Worm (Caenorhabditis elegans) whole organism, L4 larva: Measurements from ENCODE around the gene unc-34.
A peak's percentile ranks its signal among the peaks of the same experiment; 100 is the strongest.

Source experiments
- F10B5.3 ChIP-seq: sonication (generic microtip); optimal IDR thresholded peaks from 2 replicates; lab custom pipeline; 2016; ENCODE audit warnings: mild to moderate bottlenecking, missing genetic modification characterization, missing compliant biosample characterization
- F26F4.8 ChIP-seq: fragments of 200-800 bp; sonication (Bioruptor generic); conservative IDR thresholded peaks from 2 replicates; pipeline ENCODE4 v1.3.6; 2022; ENCODE audit warnings: missing genetic modification characterization, missing compliant biosample characterization
- F37D6.2 ChIP-seq: sonication (generic microtip); optimal IDR thresholded peaks from 2 replicates; lab custom pipeline; 2016; ENCODE audit warnings: mild to moderate bottlenecking, missing genetic modification characterization, missing compliant biosample characterization
- F49E8.2 ChIP-seq: sonication (generic microtip); optimal IDR thresholded peaks from 2 replicates; lab custom pipeline; 2016; ENCODE audit warnings: missing compliant biosample characterization, mild to moderate bottlenecking, missing genetic modification characterization, borderline replicate concordance
- R02D3.7 ChIP-seq: fragments of 150-350 bp; sonication (generic microtip); optimal IDR thresholded peaks from 3 replicates; lab custom pipeline; 2014; ENCODE audit warnings: missing biosample characterization, missing genetic modification characterization
- T26A8.4 ChIP-seq: fragments of 200-800 bp; sonication (Bioruptor generic); IDR thresholded peaks from 2 replicates; pipeline ENCODE4 v1.3.6; 2022; ENCODE audit warnings: missing genetic modification characterization, missing compliant biosample characterization
- Y105C5A.15 ChIP-seq: fragments of 200-800 bp; sonication (Bioruptor generic); IDR thresholded peaks from 2 replicates; pipeline ENCODE4 v1.3.6; 2022; ENCODE audit warnings: missing genetic modification characterization, missing compliant biosample characterization
- Y75B8A.6 ChIP-seq: fragments of 200-800 bp; sonication (Bioruptor generic); IDR thresholded peaks from 2 replicates; pipeline ENCODE4 v1.3.6; 2022; ENCODE audit warnings: missing genetic modification reagents, missing genetic modification characterization, missing compliant biosample characterization
- ZK337.2 ChIP-seq: fragments of 200-800 bp; sonication (Bioruptor generic); IDR thresholded peaks from 2 replicates; pipeline ENCODE4 v1.3.6; 2022; ENCODE audit warnings: missing genetic modification reagents, missing genetic modification characterization, missing compliant biosample characterization
- ZK546.5 ChIP-seq, 2 experiments: sonication (generic microtip); optimal IDR thresholded peaks; 2 replicates each; lab custom pipeline; 2017; ENCODE audit warnings: missing biosample characterization in 2 of 2, missing genetic modification characterization in 2 of 2
- aha-1 ChIP-seq: fragments of 150-350 bp; peaks from one replicate; lab custom pipeline; 2014; ENCODE audit warnings: missing biosample characterization, missing genetic modification characterization
- aly-2 ChIP-seq: sonication (generic microtip); optimal IDR thresholded peaks from 2 replicates; lab custom pipeline; 2018; ENCODE audit warnings: missing biosample characterization, missing genetic modification characterization
- attf-4 ChIP-seq: sonication (generic microtip); optimal IDR thresholded peaks from 3 replicates; lab custom pipeline; 2017; ENCODE audit warnings: missing biosample characterization, missing genetic modification characterization
- ceh-20 ChIP-seq: fragments of 200-800 bp; sonication (Bioruptor generic); IDR thresholded peaks from 2 replicates; pipeline ENCODE4 v1.3.6; 2022; ENCODE audit warnings: missing genetic modification reagents, missing genetic modification characterization, missing compliant biosample characterization
- cey-2 ChIP-seq: sonication (generic microtip); optimal IDR thresholded peaks from 3 replicates; lab custom pipeline; 2017; ENCODE audit warnings: missing genetic modification characterization, mild to moderate bottlenecking, missing compliant biosample characterization, antibody characterized with exemption, borderline replicate concordance; ENCODE audit not compliant: insufficient read depth
- ctbp-1 ChIP-seq: fragments of 200-800 bp; sonication (Bioruptor generic); IDR thresholded peaks from 2 replicates; pipeline ENCODE4 v1.3.6; 2022; ENCODE audit warnings: missing genetic modification reagents, missing genetic modification characterization, missing compliant biosample characterization
- daf-16 ChIP-seq, 3 experiments: sonication (generic microtip); optimal IDR thresholded peaks; 2 replicates each; lab custom pipeline; 2016 to 2017; ENCODE audit warnings: missing genetic modification characterization in 3 of 3, missing genetic modification reagents in 3 of 3, mild to moderate bottlenecking in 2 of 3, missing compliant biosample characterization in 2 of 3, missing biosample characterization in 1 of 3, moderate library complexity in 1 of 3
- dmd-9 ChIP-seq: fragments of 200-800 bp; sonication (Bioruptor generic); IDR thresholded peaks from 2 replicates; pipeline ENCODE4 v1.3.6; 2022; ENCODE audit warnings: missing genetic modification reagents, missing genetic modification characterization, missing compliant biosample characterization
- dve-1 ChIP-seq: sonication (generic microtip); optimal IDR thresholded peaks from 2 replicates; lab custom pipeline; 2017; ENCODE audit warnings: antibody characterized with exemption, mild to moderate bottlenecking, missing genetic modification characterization, missing compliant biosample characterization; ENCODE audit not compliant: insufficient read depth
- egl-43 ChIP-seq: fragments of 200-800 bp; sonication (Bioruptor generic); IDR thresholded peaks from 2 replicates; pipeline ENCODE4 v1.3.6; 2022; ENCODE audit warnings: missing genetic modification reagents, missing genetic modification characterization, missing compliant biosample characterization
- fos-1 ChIP-seq: fragments of 150-350 bp; optimal IDR thresholded peaks from 2 replicates; lab custom pipeline; 2014; ENCODE audit warnings: missing biosample characterization, missing genetic modification characterization
- hif-1 ChIP-seq, 2 experiments: sonication (generic microtip); optimal IDR thresholded peaks; 2 replicates each; lab custom pipeline; 2016 to 2017; ENCODE audit warnings: missing compliant biosample characterization in 2 of 2, missing genetic modification characterization in 2 of 2, missing genetic modification reagents in 2 of 2, missing genotype in 2 of 2, mild to moderate bottlenecking in 1 of 2
- hlh-11 ChIP-seq: fragments of 200-800 bp; sonication (Bioruptor generic); optimal IDR thresholded peaks from 2 replicates; lab custom pipeline; 2018; ENCODE audit warnings: mild to moderate bottlenecking, missing genetic modification characterization, missing compliant biosample characterization
- lin-1 ChIP-seq: fragments of 200-800 bp; sonication (Bioruptor generic); IDR thresholded peaks from 2 replicates; pipeline ENCODE4 v1.3.6; 2022; ENCODE audit warnings: missing genetic modification reagents, missing genetic modification characterization, missing compliant biosample characterization
- lin-13 ChIP-seq: fragments of 150-350 bp; optimal IDR thresholded peaks from 2 replicates; lab custom pipeline; 2014; ENCODE audit warnings: missing biosample characterization, missing genetic modification reagents, missing genetic modification characterization
- madf-5 ChIP-seq, 2 experiments: fragments of 200-800 bp; sonication (Bioruptor generic); IDR thresholded peaks; 2 replicates each; pipeline ENCODE4 v1.3.6; 2022; ENCODE audit warnings: missing compliant biosample characterization in 2 of 2, missing genetic modification characterization in 2 of 2
- mep-1 ChIP-seq: fragments of 150-350 bp; sonication (generic microtip); optimal IDR thresholded peaks from 3 replicates; lab custom pipeline; 2014; ENCODE audit warnings: missing biosample characterization, missing genetic modification characterization
- mes-2 ChIP-seq: sonication (generic microtip); optimal IDR thresholded peaks from 2 replicates; lab custom pipeline; 2016; ENCODE audit warnings: missing genotype, mild to moderate bottlenecking, missing genetic modification characterization, missing compliant biosample characterization; ENCODE audit not compliant: poor library complexity, severe bottlenecking
- nhr-76 ChIP-seq: fragments of 150-350 bp; optimal IDR thresholded peaks from 2 replicates; lab custom pipeline; 2014; ENCODE audit warnings: missing biosample characterization, missing genetic modification characterization
- php-3 ChIP-seq: fragments of 200-800 bp; sonication (Bioruptor generic); IDR thresholded peaks from 2 replicates; pipeline ENCODE4 v1.3.6; 2022; ENCODE audit warnings: missing genetic modification reagents, missing genetic modification characterization, missing compliant biosample characterization
- set-16 ChIP-seq: fragments of 200-800 bp; sonication (Bioruptor generic); IDR thresholded peaks from 2 replicates; pipeline ENCODE4 v1.3.6; 2022; ENCODE audit warnings: missing genetic modification reagents, missing genetic modification characterization, missing compliant biosample characterization
- tra-1 ChIP-seq: fragments of 200-800 bp; sonication (Bioruptor generic); IDR thresholded peaks from 2 replicates; pipeline ENCODE4 v1.3.6; 2022; ENCODE audit warnings: missing genetic modification reagents, missing genetic modification characterization, missing compliant biosample characterization
- zfp-3 ChIP-seq: fragments of 200-800 bp; sonication (Bioruptor generic); conservative IDR thresholded peaks from 2 replicates; pipeline ENCODE4 v1.3.6; 2022; ENCODE audit warnings: missing genetic modification reagents, missing genetic modification characterization, missing compliant biosample characterization
- ztf-11 ChIP-seq: fragments of 150-350 bp; optimal IDR thresholded peaks from 2 replicates; lab custom pipeline; 2014; ENCODE audit warnings: missing biosample characterization, missing genetic modification characterization
- ztf-7 ChIP-seq: fragments of 150-350 bp; optimal IDR thresholded peaks from 2 replicates; lab custom pipeline; 2014; ENCODE audit warnings: missing biosample characterization, missing genetic modification characterization

The unc-34 gene

DNA sequence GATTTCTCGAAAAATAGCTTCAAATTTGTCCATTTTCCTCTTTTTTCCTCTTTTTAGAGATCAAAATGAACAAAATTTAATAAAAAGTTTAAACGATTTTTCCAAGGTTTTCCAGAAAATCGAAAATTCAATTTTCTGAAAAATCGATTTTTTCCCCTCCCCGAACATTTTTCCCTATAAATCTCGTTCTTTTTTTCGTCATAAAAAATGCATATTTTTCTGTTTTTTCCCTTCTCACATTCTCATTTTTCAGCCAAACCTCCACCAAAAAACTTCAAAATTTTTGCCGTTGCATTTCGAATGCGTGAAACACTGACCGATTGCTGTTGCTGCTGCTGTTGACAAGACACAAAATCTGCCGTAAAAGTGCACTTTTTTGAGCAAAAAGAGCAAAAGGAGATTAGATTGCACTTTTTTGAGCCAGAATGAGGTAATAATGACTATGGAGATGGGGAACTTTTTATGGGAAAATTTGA lies at the start of gene unc-34, which contains the start of gene Y50D4C.12:
TSS of gene unc-34 (plus strand) at position 426 of the 476 bp plus-strand sequence.
TSS of gene Y50D4C.12 (plus strand) at position 301 of the 476 bp plus-strand sequence.
- no peak for TF ChIP-seq F10B5.3 (tag; lab: Kevin White, UChicago)
- no peak for TF ChIP-seq zfp-3 (GFP tag; lab: Robert Waterston, UW)
- TF ChIP-seq aha-1 (tag; lab: Kevin White, UChicago), result peak; percentile 38
- TF ChIP-seq ctbp-1, result no peak

ce11 chrV:939341-939740 lies 43.2 kb upstream of the unc-34 start:
- no peak for TF ChIP-seq F49E8.2
- TF ChIP-seq nhr-76, result no peak
- no peak for TF ChIP-seq mes-2 (tag; lab: Kevin White, UChicago)
- no peak for TF ChIP-seq cey-2 (tag; lab: Kevin White, UChicago)
- no peak for TF ChIP-seq F26F4.8 (GFP tag; lab: Robert Waterston, UW)
- no peak for TF ChIP-seq ztf-11 (tag; lab: Kevin White, UChicago)
- TF ChIP-seq dve-1 (tag; lab: Kevin White, UChicago), result no peak
- TF ChIP-seq F37D6.2 (tag; lab: Kevin White, UChicago), result no peak
- TF ChIP-seq ceh-20, result no peak
- TF ChIP-seq Y105C5A.15 (GFP tag; lab: Robert Waterston, UW), result no peak
- no peak for TF ChIP-seq dmd-9 (GFP tag; lab: Robert Waterston, UW)
- no peak for TF ChIP-seq mep-1
- TF ChIP-seq php-3, result no peak
- TF ChIP-seq ZK337.2, result no peak
- TF ChIP-seq hlh-11 (tag; lab: Kevin White, UChicago), result no peak
- no peak for TF ChIP-seq lin-13
- TF ChIP-seq T26A8.4, result no peak
- TF ChIP-seq egl-43 (GFP tag; lab: Robert Waterston, UW), result no peak
- TF ChIP-seq ZK546.5 (tag; optimal IDR thresholded peaks at IDR 0.05; lab: Kevin White, UChicago), result no peak

ce11 chrV:942556-942955 lies 40.0 kb upstream of the unc-34 start:
- no peak for TF ChIP-seq R02D3.7 (tag; lab: Kevin White, UChicago)
- TF ChIP-seq set-16 (GFP tag; lab: Robert Waterston, UW), result peak; percentile 89

ce11 chrV:945144-945543 lies 37.4 kb upstream of the unc-34 start, which contains the start of gene Y50D4C.3:
Y50D4C.3 (minus strand) TSS chrV:945244.
- no peak for TF ChIP-seq attf-4
- TF ChIP-seq daf-16 (GFP tag; optimal IDR thresholded peaks at IDR 0.05; lab: Kevin White, UChicago), result no peak
- TF ChIP-seq daf-16 (tag; optimal IDR thresholded peaks at IDR 0.05; lab: Kevin White, UChicago), result no peak
- no peak for TF ChIP-seq ZK546.5 (tag; optimal IDR thresholded peaks at IDR 0.05; lab: Kevin White, UChicago)
- no peak for TF ChIP-seq Y75B8A.6 (GFP tag; lab: Robert Waterston, UW)
- TF ChIP-seq hif-1 (tag; optimal IDR thresholded peaks at IDR 0.05; lab: Kevin White, UChicago), result no peak
- TF ChIP-seq lin-1, result no peak

DNA sequence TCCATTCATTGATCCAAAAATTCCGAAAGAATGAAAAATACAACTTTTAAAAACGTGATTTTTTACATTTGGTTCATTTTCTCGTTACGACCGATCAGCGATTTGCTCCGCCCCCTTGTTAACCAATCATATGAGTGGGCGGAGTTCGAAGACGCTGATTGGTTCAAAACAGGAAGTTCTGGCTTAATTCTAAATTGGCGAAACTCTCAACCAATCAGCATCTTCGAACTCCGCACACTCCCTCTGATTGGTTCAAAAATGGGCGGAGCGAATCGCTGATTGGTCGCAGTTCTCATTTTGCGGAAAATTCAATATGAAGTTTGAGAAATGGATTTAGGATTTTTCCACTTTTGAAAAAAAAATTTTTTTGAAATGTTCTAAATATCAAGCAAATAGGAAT lies 36.7 kb upstream of the unc-34 start:
- TF ChIP-seq aha-1 (tag; lab: Kevin White, UChicago) (peak; percentile 40), fos-1 (tag; lab: Kevin White, UChicago) (no peak)

- TF ChIP-seq madf-5 (GFP tag; IDR thresholded peaks at IDR 0.05; lab: Robert Waterston, UW) (no peak), tra-1 (GFP tag; lab: Robert Waterston, UW) (no peak), aly-2 (no peak), ztf-7 (no peak)
Observed at ce11 chrV:949084-949483, 33.4 kb upstream of the unc-34 start.
